Worm (Caenorhabditis elegans) whole organism, L1 larva: ENCODE results near the gene C39F7.1.

ENCODE experiments used
- C04F5.9 ChIP-seq: sonication (generic microtip); optimal IDR thresholded peaks from 2 replicates; lab custom pipeline; 2016; ENCODE audit warnings: missing genetic modification characterization, missing compliant biosample characterization
- C16A3.4 ChIP-seq: fragments of 150-350 bp; optimal IDR thresholded peaks from 2 replicates; lab custom pipeline; 2014; ENCODE audit warnings: missing biosample characterization, missing genetic modification characterization
- F16B12.6 ChIP-seq: fragments of 150-350 bp; optimal IDR thresholded peaks from 2 replicates; lab custom pipeline; 2014; ENCODE audit warnings: missing biosample characterization, missing genetic modification characterization
- aha-1 ChIP-seq: fragments of 150-350 bp; optimal IDR thresholded peaks from 2 replicates; lab custom pipeline; 2014; ENCODE audit warnings: missing biosample characterization, missing genetic modification characterization
- ceh-82 ChIP-seq, 3 experiments: fragments of 150-350 bp in 1 of 3; sonication (generic microtip) in 2 of 3; optimal IDR thresholded peaks; 2 replicates each; lab custom pipeline; 2014 to 2017; ENCODE audit warnings: missing biosample characterization in 3 of 3, missing genetic modification characterization in 3 of 3
- efl-1 ChIP-seq, 4 experiments: fragments of 150-350 bp; optimal IDR thresholded peaks in 3 of 4; peaks in 1 of 4; 1 replicate in 1 of 4; 2 replicates in 3 of 4; lab custom pipeline; 2014; ENCODE audit warnings: missing biosample characterization in 2 of 4, missing genetic modification characterization in 2 of 4, missing genetic modification reagents in 2 of 4
- egl-27 ChIP-seq, 2 experiments: fragments of 150-350 bp in 1 of 2; sonication (generic microtip); optimal IDR thresholded peaks; 3 replicates each; lab custom pipeline; 2017 to 2018; ENCODE audit warnings: missing biosample characterization in 2 of 2, missing genetic modification characterization in 2 of 2, missing genetic modification reagents in 2 of 2
- elt-3 ChIP-seq, 6 experiments: fragments of 150-350 bp in 1 of 6; sonication (generic microtip); optimal IDR thresholded peaks; 2 replicates each; lab custom pipeline; 2017 to 2018; ENCODE audit warnings: missing biosample characterization in 6 of 6, missing genetic modification characterization in 6 of 6, inconsistent platforms in 1 of 6
- fkh-10 ChIP-seq: sonication (generic microtip); optimal IDR thresholded peaks from 2 replicates; lab custom pipeline; 2017; ENCODE audit warnings: missing biosample characterization, missing genetic modification reagents, missing genetic modification characterization
- fkh-4 ChIP-seq: sonication (generic microtip); optimal IDR thresholded peaks from 2 replicates; lab custom pipeline; 2016; ENCODE audit warnings: missing compliant biosample characterization, missing genetic modification characterization, borderline replicate concordance
- fkh-8 ChIP-seq: sonication (generic microtip); optimal IDR thresholded peaks from 2 replicates; lab custom pipeline; 2016; ENCODE audit warnings: mild to moderate bottlenecking, missing genetic modification characterization, missing compliant biosample characterization
- fos-1 ChIP-seq: fragments of 150-350 bp; optimal IDR thresholded peaks from 2 replicates; lab custom pipeline; 2014; ENCODE audit warnings: missing biosample characterization, missing genetic modification characterization
- hlh-17 ChIP-seq: fragments of 200-800 bp; sonication (Bioruptor generic); optimal IDR thresholded peaks from 2 replicates; lab custom pipeline; 2018; ENCODE audit warnings: missing genetic modification characterization, mild to moderate bottlenecking, missing compliant biosample characterization, moderate library complexity, borderline replicate concordance
- hpl-2 ChIP-seq: fragments of 150-350 bp; optimal IDR thresholded peaks from 2 replicates; lab custom pipeline; 2014; ENCODE audit warnings: missing biosample characterization, missing genetic modification reagents, missing genetic modification characterization
- irx-1 ChIP-seq: sonication (generic microtip); optimal IDR thresholded peaks from 2 replicates; lab custom pipeline; 2016; ENCODE audit warnings: missing genetic modification characterization, missing compliant biosample characterization
- mab-9 ChIP-seq: fragments of 200-800 bp; sonication (Bioruptor generic); IDR thresholded peaks from 2 replicates; pipeline ENCODE4 v1.3.6; 2022; ENCODE audit warnings: missing genetic modification reagents, missing genetic modification characterization, missing compliant biosample characterization
- mdl-1 ChIP-seq, 2 experiments: fragments of 150-350 bp; optimal IDR thresholded peaks; 2 replicates each; lab custom pipeline; 2014 to 2017; ENCODE audit warnings: missing biosample characterization in 2 of 2, missing genetic modification characterization in 2 of 2, inconsistent platforms in 1 of 2
- mep-1 ChIP-seq: fragments of 150-350 bp; optimal IDR thresholded peaks from 2 replicates; lab custom pipeline; 2014; ENCODE audit warnings: missing biosample characterization, missing genetic modification characterization
- nhr-12 ChIP-seq: sonication (generic microtip); optimal IDR thresholded peaks from 2 replicates; lab custom pipeline; 2017; ENCODE audit warnings: missing biosample characterization, missing genetic modification characterization
- nhr-20 ChIP-seq: sonication (generic microtip); optimal IDR thresholded peaks from 2 replicates; lab custom pipeline; 2016; ENCODE audit warnings: mild to moderate bottlenecking, missing genetic modification characterization, missing compliant biosample characterization
- nhr-47 ChIP-seq: sonication (generic microtip); optimal IDR thresholded peaks from 2 replicates; lab custom pipeline; 2016; ENCODE audit warnings: mild to moderate bottlenecking, missing genetic modification characterization, moderate library complexity, missing compliant biosample characterization
- nhr-76 ChIP-seq: sonication (generic microtip); optimal IDR thresholded peaks from 2 replicates; lab custom pipeline; 2017; ENCODE audit warnings: missing biosample characterization, missing genetic modification characterization
- nhr-85 ChIP-seq: sonication (generic microtip); peaks from one replicate; lab custom pipeline; 2016; ENCODE audit warnings: missing genetic modification characterization, inconsistent platforms, missing compliant biosample characterization
- pag-3 ChIP-seq: sonication (generic microtip); optimal IDR thresholded peaks from 2 replicates; lab custom pipeline; 2017; ENCODE audit warnings: missing genetic modification characterization, mild to moderate bottlenecking, missing compliant biosample characterization, antibody characterized with exemption, borderline replicate concordance; ENCODE audit not compliant: insufficient read depth
- pax-3 ChIP-seq: fragments of 200-800 bp; sonication (Bioruptor generic); optimal IDR thresholded peaks from 2 replicates; lab custom pipeline; 2018; ENCODE audit warnings: mild to moderate bottlenecking, missing genetic modification characterization, moderate library complexity, missing compliant biosample characterization
- pqm-1 ChIP-seq: sonication (generic microtip); optimal IDR thresholded peaks from 3 replicates; lab custom pipeline; 2017; ENCODE audit warnings: missing biosample characterization, missing genetic modification characterization
- rnt-1 ChIP-seq: sonication (generic microtip); optimal IDR thresholded peaks from 2 replicates; lab custom pipeline; 2016; ENCODE audit warnings: mild to moderate bottlenecking, missing genetic modification characterization, moderate library complexity, missing compliant biosample characterization
- skn-1 ChIP-seq: fragments of 150-350 bp; optimal IDR thresholded peaks from 2 replicates; lab custom pipeline; 2014; ENCODE audit warnings: missing biosample characterization, missing genetic modification characterization
- snu-23 ChIP-seq: sonication (generic microtip); optimal IDR thresholded peaks from 2 replicates; lab custom pipeline; 2016; ENCODE audit warnings: missing genetic modification characterization, missing compliant biosample characterization
- sup-37 ChIP-seq: fragments of 200-800 bp; sonication (Bioruptor generic); optimal IDR thresholded peaks from 2 replicates; lab custom pipeline; 2018; ENCODE audit warnings: mild to moderate bottlenecking, missing genetic modification characterization, missing compliant biosample characterization
- tlp-1 ChIP-seq: fragments of 150-350 bp; optimal IDR thresholded peaks from 2 replicates; lab custom pipeline; 2014; ENCODE audit warnings: missing biosample characterization, missing genetic modification characterization
- unc-130 ChIP-seq: fragments of 150-350 bp; optimal IDR thresholded peaks from 2 replicates; lab custom pipeline; 2017; ENCODE audit warnings: missing biosample characterization, missing genetic modification characterization, inconsistent platforms
- unc-62 ChIP-seq: fragments of 150-350 bp; optimal IDR thresholded peaks from 2 replicates; lab custom pipeline; 2014; ENCODE audit warnings: missing biosample characterization, missing genetic modification reagents, missing genetic modification characterization
- unc-98 ChIP-seq: fragments of 200-800 bp; sonication (Bioruptor generic); IDR thresholded peaks from 2 replicates; pipeline ENCODE4 v1.3.6; 2022; ENCODE audit warnings: missing genetic modification characterization, missing compliant biosample characterization
- vab-15 ChIP-seq: sonication (generic microtip); optimal IDR thresholded peaks from 2 replicates; lab custom pipeline; 2017; ENCODE audit warnings: missing genotype, mild to moderate bottlenecking, missing genetic modification characterization, missing compliant biosample characterization
- xbp-1 ChIP-seq: sonication (generic microtip); optimal IDR thresholded peaks from 2 replicates; lab custom pipeline; 2016; ENCODE audit warnings: missing genetic modification characterization, missing compliant biosample characterization
- zip-4 ChIP-seq: fragments of 200-800 bp; sonication (Bioruptor generic); optimal IDR thresholded peaks from 2 replicates; lab custom pipeline; 2018; ENCODE audit warnings: mild to moderate bottlenecking, missing genetic modification characterization, moderate library complexity, missing compliant biosample characterization
- ztf-4 ChIP-seq: fragments of 150-350 bp; optimal IDR thresholded peaks from 2 replicates; lab custom pipeline; 2014; ENCODE audit warnings: missing biosample characterization, missing genetic modification characterization

C39F7.1 gene

ce11 chrV:1263939-1264823, 4.0 kb downstream of the C39F7.1 start, which contains the start of the genes rab-1 and C39F7.5 (continued):
- TF ChIP-seq skn-1 (tag; lab: Kevin White, UChicago) (peak; percentile 52), C04F5.9 (tag; lab: Kevin White, UChicago) (no peak), sup-37 (no peak), nhr-20 (tag; lab: Kevin White, UChicago) (peak; percentile 50), irx-1 (tag; lab: Kevin White, UChicago) (no peak), nhr-85 (peak; percentile 78), fkh-8 (tag; lab: Kevin White, UChicago) (peak; percentile 77), unc-98 (no peak), mep-1 (tag; lab: Kevin White, UChicago) (peak; percentile 73), ceh-82 (tag; optimal IDR thresholded peaks at IDR 0.05; lab: Kevin White, UChicago) (peak; percentile 9 to 65 (median 31)), fos-1 (tag; lab: Kevin White, UChicago) (peak; percentile 14), tlp-1 (tag; lab: Kevin White, UChicago) (no peak), fkh-10 (no peak), unc-62 (GFP tag; lab: Kevin White, UChicago) (no peak), elt-3 (tag; optimal IDR thresholded peaks at IDR 0.05; lab: Kevin White, UChicago) (peak in 1 of 6 experiments; percentile 15), pag-3 (tag; lab: Kevin White, UChicago) (no peak), C16A3.4 (tag; lab: Kevin White, UChicago) (peak; percentile 57), rnt-1 (peak; percentile 47), efl-1 (optimal IDR thresholded peaks at IDR 0.05; lab: Kevin White, UChicago) (peak; percentile 39 to 46), efl-1 (GFP tag; optimal IDR thresholded peaks at IDR 0.05 in 1 of 2; lab: Kevin White, UChicago) (peak; percentile 61), nhr-47 (tag; lab: Kevin White, UChicago) (peak; percentile 46), hlh-17 (GFP tag; lab: Kevin White, UChicago) (no peak), vab-15 (tag; lab: Kevin White, UChicago) (no peak), unc-130 (peak; percentile 69), egl-27 (tag; optimal IDR thresholded peaks at IDR 0.05; lab: Kevin White, UChicago) (no peak), F16B12.6 (tag; lab: Kevin White, UChicago) (peak; percentile 45)

DNA sequence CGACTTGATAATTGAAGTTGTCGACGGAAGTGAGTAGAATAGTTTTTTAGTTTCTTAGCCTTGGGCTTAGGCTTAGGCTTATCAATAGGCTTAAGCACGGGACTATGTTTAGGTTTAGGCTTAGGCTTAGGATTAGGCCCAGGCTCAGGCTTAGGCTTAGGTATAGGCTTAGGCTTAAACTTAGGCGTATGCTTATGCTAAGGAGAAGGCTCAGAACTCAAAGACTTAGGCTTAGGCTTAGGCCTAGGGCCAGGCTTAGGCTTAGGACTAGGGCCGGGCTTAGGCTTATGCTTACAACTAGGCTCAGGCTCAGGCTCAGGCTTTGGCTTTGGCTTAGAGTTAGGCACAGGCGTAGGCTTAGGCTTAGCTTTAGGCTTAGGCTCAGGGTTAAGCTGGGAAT, 6.4 kb downstream of the C39F7.1 start:
- TF ChIP-seq fkh-4 (tag; lab: Kevin White, UChicago) = no peak
- TF ChIP-seq fkh-8 (tag; lab: Kevin White, UChicago) = no peak
- TF ChIP-seq pax-3 (tag; lab: Kevin White, UChicago) = no peak
- TF ChIP-seq hpl-2 (GFP tag; lab: Kevin White, UChicago) = no peak
- no peak for TF ChIP-seq irx-1 (tag; lab: Kevin White, UChicago)
- no peak for TF ChIP-seq nhr-76 (tag; lab: Kevin White, UChicago)
- no peak for TF ChIP-seq mab-9 (GFP tag; lab: Robert Waterston, UW)
- TF ChIP-seq pag-3 (tag; lab: Kevin White, UChicago) = no peak
- TF ChIP-seq mdl-1 (tag; optimal IDR thresholded peaks at IDR 0.05; lab: Kevin White, UChicago) = no peak
- TF ChIP-seq ztf-4 (tag; lab: Kevin White, UChicago) = no peak
- TF ChIP-seq nhr-20 (tag; lab: Kevin White, UChicago) = no peak
- TF ChIP-seq snu-23 = no peak
- TF ChIP-seq aha-1 (tag; lab: Kevin White, UChicago) = no peak
- TF ChIP-seq nhr-12 (tag; lab: Kevin White, UChicago) = no peak
- TF ChIP-seq xbp-1 (tag; lab: Kevin White, UChicago) = no peak

DNA sequence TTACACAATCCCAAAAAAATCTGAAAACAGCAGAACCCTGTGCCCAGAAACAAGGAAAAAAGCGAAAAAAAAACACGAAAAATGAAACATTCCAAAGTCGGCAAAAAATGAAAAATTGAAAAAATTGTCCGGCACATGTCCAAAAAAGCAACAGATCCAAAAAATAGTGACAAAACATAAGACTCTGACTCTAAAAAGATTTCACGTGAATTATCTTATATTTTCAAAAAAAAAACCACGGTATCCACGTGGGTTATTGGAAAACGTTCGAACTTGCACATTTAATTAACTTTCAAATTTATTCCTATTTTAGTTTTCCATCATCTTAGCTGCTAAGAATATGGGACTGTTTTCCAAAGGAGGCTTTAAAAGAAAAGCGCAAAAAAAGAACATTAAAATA, 10.5 kb downstream of the C39F7.1 start, which contains the start of gene Y75B7B.1:
Gene Y75B7B.1, plus strand, starts transcription at position 301 of the 400 bp plus-strand sequence.
- TF ChIP-seq pqm-1 (tag; lab: Kevin White, UChicago) = no peak
- no peak for TF ChIP-seq efl-1 (optimal IDR thresholded peaks at IDR 0.05; lab: Kevin White, UChicago)
- TF ChIP-seq efl-1 (GFP tag; optimal IDR thresholded peaks at IDR 0.05 in 1 of 2; lab: Kevin White, UChicago) = peak in 1 of 2 experiments; percentile 24
- TF ChIP-seq zip-4 (GFP tag; lab: Kevin White, UChicago) = no peak
